Fruit fly (Drosophila melanogaster) whole organism, wandering third instar larva: ENCODE measurements around the gene mRpL16.

Experiments used
- Abd-B ChIP-seq: fragments of >200 bp; optimal IDR thresholded peaks from 2 replicates; lab custom pipeline; 2017; ENCODE audit warnings: missing biosample characterization, missing genetic modification characterization
- Dfd ChIP-seq: fragments of >200 bp; optimal IDR thresholded peaks from 2 replicates; lab custom pipeline; 2017; ENCODE audit warnings: missing biosample characterization, missing genetic modification characterization
- Hr83 ChIP-seq: fragments of 200-300 bp; sonication (Bioruptor generic); optimal IDR thresholded peaks from 2 replicates; lab custom pipeline; 2016; ENCODE audit warnings: missing biosample characterization, mild to moderate bottlenecking, missing genetic modification characterization, moderate library complexity; ENCODE audit not compliant: poor library complexity, severe bottlenecking
- Sp1 ChIP-seq: fragments of 200-800 bp; sonication (Bioruptor generic); optimal IDR thresholded peaks from 3 replicates; lab custom pipeline; 2019; ENCODE audit warnings: missing biosample characterization, mild to moderate bottlenecking, missing genetic modification characterization, moderate library complexity
- lola ChIP-seq: fragments of >200 bp; optimal IDR thresholded peaks from 2 replicates; lab custom pipeline; 2017; ENCODE audit warnings: missing biosample characterization, missing genetic modification characterization
- psq ChIP-seq: fragments of 200-800 bp; sonication (Bioruptor generic); optimal IDR thresholded peaks from 3 replicates; lab custom pipeline; 2017; ENCODE audit warnings: missing biosample characterization, mild to moderate bottlenecking, missing genetic modification characterization, moderate library complexity
- sage ChIP-seq: fragments of 200-800 bp; sonication (Bioruptor generic); optimal IDR thresholded peaks from 2 replicates; lab custom pipeline; 2016; ENCODE audit warnings: missing biosample characterization, mild to moderate bottlenecking, missing genetic modification characterization

DNA sequence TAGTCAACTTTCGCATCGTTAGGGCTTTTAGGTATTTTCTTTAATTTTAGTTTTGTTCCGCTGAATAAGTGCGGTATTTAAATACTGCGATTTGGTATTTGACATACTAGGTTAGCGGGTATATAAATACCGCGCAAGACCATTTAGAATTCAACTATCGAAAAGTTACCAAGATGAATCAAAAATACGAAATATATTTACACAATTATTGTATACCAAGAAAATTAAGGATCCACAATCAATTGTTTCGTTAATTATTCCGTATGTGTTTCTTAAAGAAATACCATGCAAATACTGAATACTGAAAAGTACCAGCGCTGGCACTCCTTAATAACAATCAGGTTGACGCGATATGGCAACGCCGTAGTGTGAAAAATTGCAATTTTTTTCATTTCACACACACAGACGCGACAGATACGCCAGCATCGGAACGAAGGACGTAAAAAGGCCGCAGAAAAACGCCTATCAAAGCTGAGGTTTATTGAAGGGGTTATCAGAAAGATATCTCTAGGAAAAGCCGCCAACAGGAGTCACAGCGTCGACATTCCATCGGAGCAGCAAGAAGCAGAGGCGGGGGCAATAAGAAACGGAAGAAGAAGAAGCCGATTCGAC is 16.4 kb upstream of the mRpL16 start, which contains the start of the genes Pgam5 and Vps26:
- TF ChIP-seq lola (GFP tag; lab: Kevin White, UChicago) = no peak
- TF ChIP-seq psq (GFP tag; lab: Kevin White, UChicago) = no peak
- TF ChIP-seq Abd-B = no peak
- TF ChIP-seq sage (GFP tag; lab: Kevin White, UChicago) = no peak
- TF ChIP-seq Dfd (GFP tag; lab: Kevin White, UChicago) = no peak
- no peak for TF ChIP-seq Hr83 (GFP tag; lab: Kevin White, UChicago)
- peak; percentile 15 for TF ChIP-seq Sp1 (GFP tag; lab: Kevin White, UChicago)
